Worm (Caenorhabditis elegans): ENCODE measurements around the gene B0303.16.

ce11 chrIII:8754682-8755081 lies 49.8 kb downstream of the B0303.16 start, which contains the start of gene tomm-70:
- TF ChIP-seq him-1 (tag; optimal IDR thresholded peaks at IDR 0.05) (no peak), dao-5 (tag; optimal IDR thresholded peaks at IDR 0.05) (no peak), W03F9.2 (tag; optimal IDR thresholded peaks at IDR 0.05) (no peak)
